Fruit fly (Drosophila melanogaster) whole organism, embryonic: ENCODE data around the gene CG13026.

Source experiments
- ATbp ChIP-seq: fragments of 200-800 bp; sonication (Bioruptor generic); optimal IDR thresholded peaks from 2 replicates; lab custom pipeline; 2017; ENCODE audit warnings: missing biosample characterization, mild to moderate bottlenecking, missing genetic modification characterization, missing genetic modification reagents
- Abd-B ChIP-seq: fragments of 200-800 bp; sonication (Bioruptor generic); optimal IDR thresholded peaks from 2 replicates; lab custom pipeline; 2018; ENCODE audit warnings: missing biosample characterization, mild to moderate bottlenecking, missing genetic modification characterization, moderate library complexity
- Bteb2 ChIP-seq: fragments of 200-800 bp; sonication (Bioruptor generic); optimal IDR thresholded peaks from 2 replicates; lab custom pipeline; 2016; ENCODE audit warnings: missing biosample characterization, missing genetic modification characterization
- CG10147 ChIP-seq: fragments of 200-800 bp; sonication (Bioruptor generic); optimal IDR thresholded peaks from 2 replicates; lab custom pipeline; 2019; ENCODE audit warnings: missing biosample characterization, mild to moderate bottlenecking, missing genetic modification characterization, moderate library complexity
- CG10366 ChIP-seq: fragments of 200-800 bp; sonication (Bioruptor generic); IDR thresholded peaks from 2 replicates; pipeline ENCODE4 v1.3.6; 2022; ENCODE audit warnings: missing biosample characterization, missing genetic modification characterization
- CG11456 ChIP-seq: fragments of 200-800 bp; sonication (Bioruptor generic); IDR thresholded peaks from 3 replicates; pipeline ENCODE4 v1.3.6; 2022; ENCODE audit warnings: missing biosample characterization, missing genetic modification characterization
- CG1529 ChIP-seq: fragments of 200-800 bp; sonication (Bioruptor generic); optimal IDR thresholded peaks from 3 replicates; lab custom pipeline; 2018; ENCODE audit warnings: missing biosample characterization, missing genetic modification characterization
- CG16863 ChIP-seq: fragments of 200-800 bp; sonication (Bioruptor generic); optimal IDR thresholded peaks from 3 replicates; lab custom pipeline; 2016; ENCODE audit warnings: missing biosample characterization, missing genetic modification characterization
- CG17568 ChIP-seq: fragments of 200-800 bp; sonication (Bioruptor generic); optimal IDR thresholded peaks from 2 replicates; lab custom pipeline; 2018; ENCODE audit warnings: missing biosample characterization, mild to moderate bottlenecking, missing genetic modification characterization, moderate library complexity
- CG2116 ChIP-seq: fragments of 200-800 bp; sonication (Bioruptor generic); optimal IDR thresholded peaks from 3 replicates; lab custom pipeline; 2018; ENCODE audit warnings: missing biosample characterization, mild to moderate bottlenecking, missing genetic modification characterization
- CG2678 ChIP-seq: fragments of 200-800 bp; sonication (Bioruptor generic); optimal IDR thresholded peaks from 3 replicates; lab custom pipeline; 2019; ENCODE audit warnings: missing biosample characterization, mild to moderate bottlenecking, missing genetic modification characterization, moderate library complexity
- CG30431 ChIP-seq: fragments of 200-800 bp; sonication (Bioruptor generic); optimal IDR thresholded peaks from 2 replicates; lab custom pipeline; 2017; ENCODE audit warnings: missing biosample characterization, missing genetic modification characterization
- CG3065 ChIP-seq: fragments of 200-800 bp; sonication (Bioruptor generic); optimal IDR thresholded peaks from 2 replicates; lab custom pipeline; 2016; ENCODE audit warnings: missing biosample characterization, missing genetic modification characterization
- CG3407 ChIP-seq: fragments of 200-800 bp; sonication (Bioruptor generic); optimal IDR thresholded peaks from 2 replicates; lab custom pipeline; 2018; ENCODE audit warnings: missing biosample characterization, mild to moderate bottlenecking, missing genetic modification characterization
- CG5245 ChIP-seq: fragments of 200-800 bp; sonication (Bioruptor generic); optimal IDR thresholded peaks from 3 replicates; lab custom pipeline; 2016; ENCODE audit warnings: missing biosample characterization, missing genetic modification characterization
- CG6854 ChIP-seq: fragments of 200-800 bp; sonication (Bioruptor generic); optimal IDR thresholded peaks from 3 replicates; lab custom pipeline; 2017; ENCODE audit warnings: missing biosample characterization, mild to moderate bottlenecking, missing genetic modification characterization
- CG7963 ChIP-seq: fragments of 200-800 bp; sonication (Bioruptor generic); IDR thresholded peaks from 3 replicates; pipeline ENCODE4 v1.3.6; 2022; ENCODE audit warnings: missing biosample characterization, missing genetic modification characterization; ENCODE audit not compliant: partially characterized antibody
- CG8388 ChIP-seq: fragments of 200-800 bp; sonication (Bioruptor generic); optimal IDR thresholded peaks from 2 replicates; lab custom pipeline; 2019; ENCODE audit warnings: missing biosample characterization, mild to moderate bottlenecking, missing genetic modification characterization, moderate library complexity
- CG8924 ChIP-seq: fragments of 200-800 bp; optimal IDR thresholded peaks from 3 replicates; lab custom pipeline; 2019; ENCODE audit warnings: missing biosample characterization, mild to moderate bottlenecking, missing genetic modification characterization, moderate library complexity
- CG9609 ChIP-seq: fragments of 200-800 bp; sonication (Bioruptor generic); optimal IDR thresholded peaks from 3 replicates; lab custom pipeline; 2016; ENCODE audit warnings: missing biosample characterization, missing genetic modification characterization
- CoRest ChIP-seq: fragments of 200-800 bp; sonication (Bioruptor generic); optimal IDR thresholded peaks from 3 replicates; lab custom pipeline; 2018; ENCODE audit warnings: missing biosample characterization, mild to moderate bottlenecking, missing genetic modification characterization, moderate library complexity
- Dek ChIP-seq: fragments of 200-800 bp; sonication (Bioruptor generic); optimal IDR thresholded peaks from 3 replicates; lab custom pipeline; 2019; ENCODE audit warnings: missing biosample characterization, mild to moderate bottlenecking, missing genetic modification characterization, moderate library complexity
- Eip74EF ChIP-seq, 2 experiments: fragments of 200-800 bp in 1 of 2; fragments of >200 bp in 1 of 2; sonication (Bioruptor generic) in 1 of 2; optimal IDR thresholded peaks; 2 replicates each; lab custom pipeline; 2017 to 2019; ENCODE audit warnings: missing biosample characterization in 2 of 2, missing genetic modification characterization in 2 of 2, mild to moderate bottlenecking in 1 of 2, moderate library complexity in 1 of 2
- Kr ChIP-seq: fragments of 200-800 bp; sonication (Bioruptor generic); optimal IDR thresholded peaks from 2 replicates; lab custom pipeline; 2017; ENCODE audit warnings: missing biosample characterization, mild to moderate bottlenecking, missing genetic modification characterization
- Lhr ChIP-seq: fragments of 200-800 bp; sonication (Bioruptor generic); optimal IDR thresholded peaks from 3 replicates; lab custom pipeline; 2017; ENCODE audit warnings: mild to moderate bottlenecking, missing biosample characterization, missing genetic modification reagents, missing genetic modification characterization
- Meics ChIP-seq: fragments of 200-800 bp; sonication (Bioruptor generic); optimal IDR thresholded peaks from 2 replicates; lab custom pipeline; 2017; ENCODE audit warnings: missing biosample characterization, mild to moderate bottlenecking, missing genetic modification characterization
- Mes4 ChIP-seq: fragments of 200-800 bp; sonication (Bioruptor generic); optimal IDR thresholded peaks from 2 replicates; lab custom pipeline; 2016; ENCODE audit warnings: missing biosample characterization, missing genetic modification characterization
- Neu2 ChIP-seq: fragments of 200-800 bp; sonication (Bioruptor generic); optimal IDR thresholded peaks from 3 replicates; lab custom pipeline; 2016; ENCODE audit warnings: missing biosample characterization, missing genetic modification characterization, borderline replicate concordance
- Poxn ChIP-seq: fragments of 200-800 bp; sonication (Bioruptor generic); IDR thresholded peaks from 2 replicates; pipeline ENCODE4 v1.3.6; 2022; ENCODE audit warnings: missing biosample characterization, missing genetic modification characterization
- Ssrp ChIP-seq: fragments of 200-800 bp; sonication (Bioruptor generic); optimal IDR thresholded peaks from 2 replicates; lab custom pipeline; 2018; ENCODE audit warnings: missing biosample characterization, mild to moderate bottlenecking, missing genetic modification characterization, moderate library complexity
- Trl ChIP-seq, 3 experiments: fragments of >200 bp in 2 of 3; fragments of 200-800 bp in 1 of 3; sonication (Bioruptor generic) in 1 of 3; optimal IDR thresholded peaks; 2 replicates in 1 of 3; 3 replicates in 2 of 3; lab custom pipeline; 2016 to 2017; ENCODE audit warnings: missing biosample characterization in 1 of 3, missing genetic modification characterization in 1 of 3
- Xbp1 ChIP-seq: fragments of 200-800 bp; sonication (Bioruptor generic); optimal IDR thresholded peaks from 3 replicates; lab custom pipeline; 2016; ENCODE audit warnings: missing biosample characterization, mild to moderate bottlenecking, missing genetic modification characterization
- YL-1 ChIP-seq: fragments of 200-800 bp; sonication (Bioruptor generic); optimal IDR thresholded peaks from 3 replicates; lab custom pipeline; 2017; ENCODE audit warnings: missing biosample characterization, mild to moderate bottlenecking, missing genetic modification characterization
- al ChIP-seq: fragments of 200-800 bp; sonication (Bioruptor generic); IDR thresholded peaks from 2 replicates; pipeline ENCODE4 v1.3.6; 2022; ENCODE audit warnings: missing biosample characterization, missing genetic modification characterization
- dmrt11E ChIP-seq: fragments of 200-800 bp; sonication (Bioruptor generic); optimal IDR thresholded peaks from 3 replicates; lab custom pipeline; 2018; ENCODE audit warnings: missing biosample characterization, mild to moderate bottlenecking, missing genetic modification characterization, moderate library complexity
- dmrt99B ChIP-seq: fragments of 200-800 bp; sonication (Bioruptor generic); optimal IDR thresholded peaks from 2 replicates; lab custom pipeline; 2018; ENCODE audit warnings: missing biosample characterization, mild to moderate bottlenecking, missing genetic modification characterization, moderate library complexity
- emc ChIP-seq: fragments of 200-800 bp; sonication (Bioruptor generic); optimal IDR thresholded peaks from 2 replicates; lab custom pipeline; 2016; ENCODE audit warnings: missing biosample characterization, missing genetic modification characterization
- en ChIP-seq: fragments of 200-800 bp; sonication (Bioruptor generic); optimal IDR thresholded peaks from 2 replicates; lab custom pipeline; 2016; ENCODE audit warnings: missing biosample characterization, missing genetic modification characterization
- fru ChIP-seq: fragments of >200 bp; optimal IDR thresholded peaks from 2 replicates; lab custom pipeline; 2017
- jing ChIP-seq: fragments of 200-800 bp; sonication (Bioruptor generic); optimal IDR thresholded peaks from 2 replicates; lab custom pipeline; 2018; ENCODE audit warnings: missing biosample characterization, mild to moderate bottlenecking, missing genetic modification characterization
- kni ChIP-seq: fragments of 200-800 bp; sonication (Bioruptor generic); optimal IDR thresholded peaks from 3 replicates; lab custom pipeline; 2017; ENCODE audit warnings: mild to moderate bottlenecking, missing biosample characterization, missing genetic modification reagents, missing genetic modification characterization
- lola ChIP-seq, 3 experiments: fragments of >200 bp in 2 of 3; fragments of 200-800 bp in 1 of 3; sonication (Bioruptor generic) in 1 of 3; optimal IDR thresholded peaks; 2 replicates each; lab custom pipeline; 2017 to 2019; ENCODE audit warnings: missing biosample characterization in 3 of 3, missing genetic modification characterization in 3 of 3, mild to moderate bottlenecking in 1 of 3, moderate library complexity in 1 of 3
- p53 ChIP-seq: fragments of 200-800 bp; sonication (Bioruptor generic); optimal IDR thresholded peaks from 2 replicates; lab custom pipeline; 2016; ENCODE audit warnings: missing biosample characterization, missing genetic modification characterization
- pho ChIP-seq: fragments of 200-800 bp; sonication (Bioruptor generic); optimal IDR thresholded peaks from 2 replicates; lab custom pipeline; 2016; ENCODE audit warnings: missing biosample characterization, missing genetic modification characterization
- pros ChIP-seq: fragments of 200-800 bp; sonication (Bioruptor generic); optimal IDR thresholded peaks from 3 replicates; lab custom pipeline; 2019; ENCODE audit warnings: missing biosample characterization, mild to moderate bottlenecking, missing genetic modification characterization, moderate library complexity
- repo ChIP-seq: fragments of 200-800 bp; sonication (Bioruptor generic); optimal IDR thresholded peaks from 2 replicates; lab custom pipeline; 2016; ENCODE audit warnings: missing biosample characterization, missing genetic modification characterization
- so ChIP-seq: fragments of 200-800 bp; sonication (Bioruptor generic); IDR thresholded peaks from 3 replicates; pipeline ENCODE4 v1.3.6; 2022; ENCODE audit warnings: missing biosample characterization, missing genetic modification characterization
- tio ChIP-seq: fragments of 200-800 bp; sonication (Bioruptor generic); optimal IDR thresholded peaks from 2 replicates; lab custom pipeline; 2017; ENCODE audit warnings: missing biosample characterization, missing genetic modification characterization, inconsistent platforms
- vvl ChIP-seq: fragments of 200-800 bp; sonication (Bioruptor generic); IDR thresholded peaks from 2 replicates; pipeline ENCODE4 v1.3.6; 2022; ENCODE audit warnings: missing biosample characterization, missing genetic modification characterization
- zen2 ChIP-seq: fragments of 200-800 bp; sonication (Bioruptor generic); IDR thresholded peaks from 3 replicates; pipeline ENCODE4 v1.3.6; 2022; ENCODE audit warnings: missing biosample characterization, missing genetic modification characterization; ENCODE audit not compliant: partially characterized antibody

Gene CG13026

DNA sequence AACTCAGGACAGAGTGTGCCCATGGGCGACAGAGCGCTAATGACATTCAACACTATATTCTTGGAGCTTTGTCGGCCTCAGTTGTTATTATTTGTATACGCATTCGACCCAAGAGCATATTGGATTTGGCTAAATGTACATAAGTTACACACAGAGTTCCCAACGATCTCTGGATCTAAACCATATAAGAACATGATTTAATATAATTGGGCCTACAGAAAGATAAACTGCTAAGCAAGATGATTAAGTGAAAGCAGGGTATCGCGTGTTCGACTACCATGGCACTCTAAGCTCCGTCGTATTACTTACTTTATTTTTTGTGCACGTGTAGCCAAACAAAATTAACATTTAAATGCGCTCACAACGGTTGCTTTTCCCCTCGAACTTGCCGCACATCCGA is 34.3 kb upstream of the CG13026 start (continued):
- TF ChIP-seq CoRest (tag; lab: Kevin White, UChicago) (peak; percentile 33), Poxn (GFP tag; lab: Robert Waterston, UW) (no peak), CG10147 (GFP tag; lab: Kevin White, UChicago) (no peak), Meics (GFP tag; lab: Kevin White, UChicago) (no peak), zen2 (GFP tag; lab: Robert Waterston, UW) (no peak), CG17568 (GFP tag; lab: Kevin White, UChicago) (peak; percentile 23), p53 (GFP tag; lab: Kevin White, UChicago) (no peak), emc (GFP tag; lab: Kevin White, UChicago) (no peak), CG6854 (no peak), tio (GFP tag; lab: Kevin White, UChicago) (peak; percentile 23), Kr (GFP tag; lab: Kevin White, UChicago) (no peak), CG3407 (GFP tag; lab: Kevin White, UChicago) (no peak), Dek (tag; lab: Kevin White, UChicago) (no peak), vvl (GFP tag; lab: Robert Waterston, UW) (peak; percentile 39; the same call in 1 of the 2 replicates), CG8388 (peak; percentile 34), CG2116 (GFP tag; lab: Kevin White, UChicago) (no peak), fru (lab: Kevin White, UChicago) (no peak), CG11456 (GFP tag; lab: Robert Waterston, UW) (no peak), dmrt11E (tag; lab: Kevin White, UChicago) (peak; percentile 55), CG2678 (peak; percentile 39), Mes4 (GFP tag; lab: Kevin White, UChicago) (no peak), Bteb2 (peak; percentile 8), Ssrp (peak; percentile 51), CG5245 (GFP tag; lab: Kevin White, UChicago) (no peak), ATbp (GFP tag; lab: Kevin White, UChicago) (peak; percentile 8), CG3065 (GFP tag; lab: Kevin White, UChicago) (no peak), pho (no peak), CG7963 (GFP tag; lab: Robert Waterston, UW) (no peak), YL-1 (GFP tag; lab: Kevin White, UChicago) (no peak), pros (GFP tag; lab: Kevin White, UChicago) (no peak), CG16863 (GFP tag; lab: Kevin White, UChicago) (peak; percentile 39), repo (GFP tag; lab: Kevin White, UChicago) (no peak), Trl (optimal IDR thresholded peaks at IDR 0.05; lab: Kevin White, UChicago) (no peak), Trl (GFP tag; optimal IDR thresholded peaks at IDR 0.05; lab: Kevin White, UChicago) (no peak), CG8924 (tag; lab: Kevin White, UChicago) (peak; percentile 26), al (GFP tag; lab: Robert Waterston, UW) (no peak), so (no peak), CG9609 (GFP tag; lab: Kevin White, UChicago) (no peak), dmrt99B (peak; percentile 57), Neu2 (no peak), Abd-B (no peak), Eip74EF (GFP tag; optimal IDR thresholded peaks at IDR 0.05; lab: Kevin White, UChicago) (peak in 1 of 2 experiments; percentile 1), CG1529 (GFP tag; lab: Kevin White, UChicago) (no peak), lola (GFP tag; optimal IDR thresholded peaks at IDR 0.05; lab: Kevin White, UChicago) (peak in 1 of 3 experiments; percentile 55), CG10366 (GFP tag; lab: Robert Waterston, UW) (peak; percentile 16; the same call in 1 of the 2 replicates), CG30431 (GFP tag; lab: Kevin White, UChicago) (peak; percentile 12), jing (GFP tag; lab: Kevin White, UChicago) (peak; percentile 18), en (no peak), kni (GFP tag; lab: Kevin White, UChicago) (no peak), Lhr (GFP tag; lab: Kevin White, UChicago) (peak; percentile 4), Xbp1 (GFP tag; lab: Kevin White, UChicago) (peak; percentile 51)
